Worm (Caenorhabditis elegans): Measurements from ENCODE around the gene nhr-39.

DNA sequence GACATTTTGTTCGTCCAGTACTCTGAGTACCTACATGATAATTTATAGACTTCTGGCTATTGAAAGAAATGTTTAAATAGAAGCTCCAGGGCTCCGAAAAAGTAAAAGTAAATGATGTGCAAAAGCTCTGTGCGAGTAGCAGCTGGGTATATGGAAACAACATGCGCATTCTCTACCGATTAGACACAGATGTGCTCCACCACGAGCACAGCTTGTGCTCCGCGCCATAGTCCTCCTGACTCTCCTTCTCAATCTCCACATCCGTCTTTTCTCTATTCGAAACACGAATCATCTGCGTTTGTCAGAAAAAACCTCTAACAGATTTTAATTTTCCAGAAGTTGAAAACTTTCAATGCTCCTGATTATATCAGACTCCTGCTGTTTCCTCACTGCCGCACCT is 19.7 kb upstream of the nhr-39 start:
- TF ChIP-seq lin-54 (GFP tag; optimal IDR thresholded peaks at IDR 0.05) (no peak), ztf-3 (GFP tag; optimal IDR thresholded peaks at IDR 0.05) (no peak), unc-130 (GFP tag; optimal IDR thresholded peaks at IDR 0.05) (no peak)
